Fruit fly (Drosophila melanogaster) whole organism, embryonic: ENCODE measurements around the gene Tengl3.
A peak's percentile ranks its signal among the peaks of the same experiment; 100 is the strongest.

ENCODE experiments used
- Atf6 ChIP-seq: fragments of 200-800 bp; sonication (Bioruptor generic); IDR thresholded peaks from 2 replicates; pipeline ENCODE4 v1.3.6; 2022; ENCODE audit warnings: missing biosample characterization, missing genetic modification characterization
- CG10267 ChIP-seq: fragments of 200-800 bp; sonication (Bioruptor generic); optimal IDR thresholded peaks from 2 replicates; lab custom pipeline; 2018; ENCODE audit warnings: missing biosample characterization, mild to moderate bottlenecking, missing genetic modification characterization, moderate library complexity
- CG10274 ChIP-seq: fragments of 200-800 bp; sonication (Bioruptor generic); optimal IDR thresholded peaks from 3 replicates; lab custom pipeline; 2017; ENCODE audit warnings: missing biosample characterization, mild to moderate bottlenecking, missing genetic modification characterization
- CG10565 ChIP-seq: fragments of 200-800 bp; sonication (Bioruptor generic); optimal IDR thresholded peaks from 3 replicates; lab custom pipeline; 2016; ENCODE audit warnings: missing biosample characterization, mild to moderate bottlenecking, missing genetic modification characterization
- CG10959 ChIP-seq: fragments of 200-800 bp; sonication (Bioruptor generic); IDR thresholded peaks from 2 replicates; pipeline ENCODE4 v1.3.6; 2022; ENCODE audit warnings: missing biosample characterization, missing genetic modification characterization
- CG10979 ChIP-seq: fragments of 200-800 bp; sonication (Bioruptor generic); optimal IDR thresholded peaks from 2 replicates; lab custom pipeline; 2018; ENCODE audit warnings: missing biosample characterization, mild to moderate bottlenecking, missing genetic modification characterization, moderate library complexity
- CG11456 ChIP-seq: fragments of 200-800 bp; sonication (Bioruptor generic); IDR thresholded peaks from 3 replicates; pipeline ENCODE4 v1.3.6; 2022; ENCODE audit warnings: missing biosample characterization, missing genetic modification characterization
- CG12155 ChIP-seq: fragments of 200-800 bp; sonication (Bioruptor generic); optimal IDR thresholded peaks from 3 replicates; lab custom pipeline; 2016; ENCODE audit warnings: missing biosample characterization, missing genetic modification characterization
- CG13123 ChIP-seq: fragments of 200-800 bp; sonication (Bioruptor generic); optimal IDR thresholded peaks from 2 replicates; lab custom pipeline; 2016; ENCODE audit warnings: missing biosample characterization, missing genetic modification characterization
- CG2202 ChIP-seq: fragments of 200-800 bp; sonication (Bioruptor generic); optimal IDR thresholded peaks from 2 replicates; lab custom pipeline; 2018; ENCODE audit warnings: missing biosample characterization, mild to moderate bottlenecking, missing genetic modification characterization
- CG2712 ChIP-seq: fragments of 200-800 bp; optimal IDR thresholded peaks from 3 replicates; lab custom pipeline; 2019; ENCODE audit warnings: missing biosample characterization, mild to moderate bottlenecking, missing genetic modification characterization, moderate library complexity
- CG34376 ChIP-seq: fragments of 200-800 bp; sonication (Bioruptor generic); optimal IDR thresholded peaks from 2 replicates; lab custom pipeline; 2018; ENCODE audit warnings: missing biosample characterization, mild to moderate bottlenecking, missing genetic modification characterization
- CG3995 ChIP-seq: fragments of 200-800 bp; sonication (Bioruptor generic); optimal IDR thresholded peaks from 3 replicates; lab custom pipeline; 2016; ENCODE audit warnings: missing biosample characterization, missing genetic modification characterization
- CG43689 ChIP-seq: fragments of 200-800 bp; sonication (Bioruptor generic); IDR thresholded peaks from 2 replicates; pipeline ENCODE4 v1.3.6; 2022; ENCODE audit warnings: missing biosample characterization, missing genetic modification characterization
- CG7963 ChIP-seq: fragments of 200-800 bp; sonication (Bioruptor generic); IDR thresholded peaks from 3 replicates; pipeline ENCODE4 v1.3.6; 2022; ENCODE audit warnings: missing biosample characterization, missing genetic modification characterization; ENCODE audit not compliant: partially characterized antibody
- CG9797 ChIP-seq: fragments of 200-800 bp; sonication (Bioruptor generic); optimal IDR thresholded peaks from 3 replicates; lab custom pipeline; 2018; ENCODE audit warnings: missing biosample characterization, mild to moderate bottlenecking, missing genetic modification characterization
- CHES-1-like ChIP-seq: fragments of 200-800 bp; sonication (Bioruptor generic); optimal IDR thresholded peaks from 2 replicates; lab custom pipeline; 2016; ENCODE audit warnings: missing biosample characterization, missing genetic modification characterization
- Camta ChIP-seq: fragments of 200-800 bp; sonication (Bioruptor generic); optimal IDR thresholded peaks from 2 replicates; lab custom pipeline; 2016; ENCODE audit warnings: missing biosample characterization, missing genetic modification characterization
- CkIIα-i1 ChIP-seq: fragments of 200-800 bp; sonication (Bioruptor generic); IDR thresholded peaks from 2 replicates; pipeline ENCODE4 v1.3.6; 2022; ENCODE audit warnings: missing biosample characterization, missing genetic modification characterization
- H15 ChIP-seq: fragments of 200-800 bp; sonication (Bioruptor generic); IDR thresholded peaks from 3 replicates; pipeline ENCODE4 v1.3.6; 2022; ENCODE audit warnings: missing biosample characterization, missing genetic modification characterization
- Hr78 ChIP-seq, 2 experiments: fragments of 200-800 bp in 1 of 2; fragments of >200 bp in 1 of 2; sonication (Bioruptor generic) in 1 of 2; optimal IDR thresholded peaks; 2 replicates each; lab custom pipeline; 2017 to 2019; ENCODE audit warnings: missing biosample characterization in 2 of 2, missing genetic modification characterization in 2 of 2, mild to moderate bottlenecking in 1 of 2, moderate library complexity in 1 of 2
- Lpt ChIP-seq: fragments of >200 bp; optimal IDR thresholded peaks from 2 replicates; lab custom pipeline; 2018; ENCODE audit warnings: missing biosample characterization, missing genetic modification characterization
- MBD-R2 ChIP-seq: fragments of 200-800 bp; sonication (Bioruptor generic); IDR thresholded peaks from 2 replicates; pipeline ENCODE4 v1.3.6; 2022; ENCODE audit warnings: missing biosample characterization, missing genetic modification characterization
- Mad ChIP-seq: fragments of 200-800 bp; sonication (Bioruptor generic); optimal IDR thresholded peaks from 2 replicates; lab custom pipeline; 2016; ENCODE audit warnings: missing biosample characterization, missing genetic modification characterization
- Mrtf ChIP-seq: fragments of 200-800 bp; sonication (Bioruptor generic); IDR thresholded peaks from 3 replicates; pipeline ENCODE4 v1.3.6; 2022; ENCODE audit warnings: missing biosample characterization, missing genetic modification characterization
- Nf-YA ChIP-seq: fragments of 200-800 bp; sonication (Bioruptor generic); IDR thresholded peaks from 2 replicates; pipeline ENCODE4 v1.3.6; 2022; ENCODE audit warnings: missing biosample characterization, missing genetic modification characterization
- Opbp ChIP-seq: fragments of 200-800 bp; sonication (Bioruptor generic); IDR thresholded peaks from 3 replicates; pipeline ENCODE4 v1.3.6; 2022; ENCODE audit warnings: missing biosample characterization, missing genetic modification characterization; ENCODE audit not compliant: partially characterized antibody
- Rfx ChIP-seq: fragments of 200-800 bp; sonication (Bioruptor generic); IDR thresholded peaks from 2 replicates; pipeline ENCODE4 v1.3.6; 2022; ENCODE audit warnings: missing biosample characterization, missing genetic modification characterization
- Usf ChIP-seq: fragments of 200-800 bp; sonication (Bioruptor generic); optimal IDR thresholded peaks from 2 replicates; lab custom pipeline; 2017; ENCODE audit warnings: missing genotype, missing biosample characterization, missing genetic modification characterization
- Xbp1 ChIP-seq: fragments of 200-800 bp; sonication (Bioruptor generic); optimal IDR thresholded peaks from 3 replicates; lab custom pipeline; 2016; ENCODE audit warnings: missing biosample characterization, mild to moderate bottlenecking, missing genetic modification characterization
- abd-A ChIP-seq: fragments of 200-800 bp; sonication (Bioruptor generic); optimal IDR thresholded peaks from 3 replicates; lab custom pipeline; 2019; ENCODE audit warnings: missing biosample characterization, mild to moderate bottlenecking, missing genetic modification characterization, moderate library complexity
- bab2 ChIP-seq: fragments of 200-800 bp; sonication (Bioruptor generic); optimal IDR thresholded peaks from 2 replicates; lab custom pipeline; 2016; ENCODE audit warnings: missing biosample characterization, missing genetic modification characterization
- bsh ChIP-seq, 2 experiments: fragments of 200-800 bp; sonication (Bioruptor generic); optimal IDR thresholded peaks; 2 replicates each; lab custom pipeline; 2017 to 2018; ENCODE audit warnings: mild to moderate bottlenecking in 2 of 2, missing biosample characterization in 2 of 2, missing genetic modification characterization in 2 of 2, moderate library complexity in 1 of 2
- chinmo ChIP-seq: fragments of 200-800 bp; sonication (Bioruptor generic); IDR thresholded peaks from 4 replicates; pipeline ENCODE4 v1.3.6; 2022; ENCODE audit warnings: missing biosample characterization, missing genetic modification characterization; ENCODE audit not compliant: partially characterized antibody
- crp ChIP-seq, 2 experiments: fragments of 200-800 bp; sonication (Bioruptor generic); optimal IDR thresholded peaks; 2 replicates in 1 of 2; 3 replicates in 1 of 2; lab custom pipeline; 2017; ENCODE audit warnings: missing biosample characterization in 2 of 2, missing genetic modification characterization in 2 of 2, mild to moderate bottlenecking in 1 of 2, moderate library complexity in 1 of 2
- dmrt99B ChIP-seq: fragments of 200-800 bp; sonication (Bioruptor generic); optimal IDR thresholded peaks from 2 replicates; lab custom pipeline; 2018; ENCODE audit warnings: missing biosample characterization, mild to moderate bottlenecking, missing genetic modification characterization, moderate library complexity
- dysf ChIP-seq: fragments of 200-800 bp; sonication (Bioruptor generic); IDR thresholded peaks from 3 replicates; pipeline ENCODE4 v1.3.6; 2022; ENCODE audit warnings: missing biosample characterization, missing genetic modification characterization
- gfzf ChIP-seq: fragments of 200-800 bp; sonication (Bioruptor generic); optimal IDR thresholded peaks from 2 replicates; lab custom pipeline; 2016; ENCODE audit warnings: missing biosample characterization, mild to moderate bottlenecking, missing genetic modification characterization, moderate library complexity
- hbn ChIP-seq: fragments of 200-800 bp; sonication (Bioruptor generic); IDR thresholded peaks from 2 replicates; pipeline ENCODE4 v1.3.6; 2022; ENCODE audit warnings: missing biosample characterization, missing genetic modification characterization; ENCODE audit not compliant: partially characterized antibody
- insv ChIP-seq, 2 experiments: fragments of 200-800 bp; sonication (Bioruptor generic); optimal IDR thresholded peaks; 3 replicates each; lab custom pipeline; 2016 to 2018; ENCODE audit warnings: missing biosample characterization in 2 of 2, missing genetic modification characterization in 2 of 2
- kah ChIP-seq: fragments of 200-800 bp; sonication (Bioruptor generic); optimal IDR thresholded peaks from 2 replicates; lab custom pipeline; 2018; ENCODE audit warnings: missing biosample characterization, mild to moderate bottlenecking, missing genetic modification characterization
- lbe ChIP-seq: fragments of 200-800 bp; sonication (Bioruptor generic); optimal IDR thresholded peaks from 2 replicates; lab custom pipeline; 2016; ENCODE audit warnings: missing biosample characterization, mild to moderate bottlenecking, missing genetic modification characterization
- luna ChIP-seq: fragments of 200-800 bp; sonication (Bioruptor generic); optimal IDR thresholded peaks from 2 replicates; lab custom pipeline; 2016; ENCODE audit warnings: missing biosample characterization, missing genetic modification characterization
- mirr ChIP-seq: fragments of 200-800 bp; sonication (Bioruptor generic); optimal IDR thresholded peaks from 3 replicates; lab custom pipeline; 2018; ENCODE audit warnings: missing biosample characterization, mild to moderate bottlenecking, missing genetic modification characterization
- nerfin-2 ChIP-seq: fragments of 200-800 bp; sonication (Bioruptor generic); IDR thresholded peaks from 2 replicates; pipeline ENCODE4 v1.3.6; 2022; ENCODE audit warnings: missing biosample characterization, missing genetic modification characterization; ENCODE audit not compliant: partially characterized antibody
- p53 ChIP-seq: fragments of 200-800 bp; sonication (Bioruptor generic); optimal IDR thresholded peaks from 2 replicates; lab custom pipeline; 2016; ENCODE audit warnings: missing biosample characterization, missing genetic modification characterization
- slou ChIP-seq: fragments of 200-800 bp; sonication (Bioruptor generic); optimal IDR thresholded peaks from 3 replicates; lab custom pipeline; 2016; ENCODE audit warnings: missing biosample characterization, missing genetic modification characterization
- usp ChIP-seq: fragments of >200 bp; optimal IDR thresholded peaks from 2 replicates; lab custom pipeline; 2017; ENCODE audit warnings: missing biosample characterization, missing genetic modification characterization
- z ChIP-seq: fragments of 200-800 bp; sonication (Bioruptor generic); IDR thresholded peaks from 3 replicates; pipeline ENCODE4 v1.3.6; 2022; ENCODE audit warnings: missing biosample characterization, missing genetic modification characterization

Tengl3 gene

dm6 chr2L:2220573-2221332 is 17.3 kb downstream of the Tengl3 start, which contains the start of gene papi (continued):
- TF ChIP-seq p53 (no peak), Usf (GFP tag; lab: Kevin White, UChicago) (no peak), bab2 (GFP tag; lab: Kevin White, UChicago) (no peak), hbn (GFP tag; lab: Robert Waterston, UW) (no peak), CG2202 (tag; lab: Kevin White, UChicago) (no peak), dysf (GFP tag; lab: Robert Waterston, UW) (no peak), CG2712 (tag; lab: Kevin White, UChicago) (no peak), mirr (no peak), Mrtf (GFP tag; lab: Robert Waterston, UW) (no peak), z (GFP tag; lab: Robert Waterston, UW) (no peak), Hr78 (GFP tag; optimal IDR thresholded peaks at IDR 0.05; lab: Kevin White, UChicago) (peak in 1 of 2 experiments; percentile 90), CG9797 (GFP tag; lab: Kevin White, UChicago) (peak; percentile 70), lbe (peak; percentile 31), CG11456 (GFP tag; lab: Robert Waterston, UW) (no peak), CHES-1-like (GFP tag; lab: Kevin White, UChicago) (peak; percentile 27), bsh (GFP tag; optimal IDR thresholded peaks at IDR 0.05; lab: Kevin White, UChicago) (no peak), kah (GFP tag; lab: Kevin White, UChicago) (no peak), nerfin-2 (GFP tag; lab: Robert Waterston, UW) (no peak), luna (peak; percentile 22), crp (GFP tag; optimal IDR thresholded peaks at IDR 0.05; lab: Kevin White, UChicago) (peak in 1 of 2 experiments; percentile 14), gfzf (GFP tag; lab: Kevin White, UChicago) (peak; percentile 82), dmrt99B (tag; lab: Kevin White, UChicago) (no peak), Mad (GFP tag; lab: Kevin White, UChicago) (no peak), Nf-YA (GFP tag; lab: Robert Waterston, UW) (no peak), Rfx (peak; percentile 8; the same call in 1 of the 2 replicates), usp (GFP tag; lab: Kevin White, UChicago) (no peak), Lpt (GFP tag; lab: Kevin White, UChicago) (no peak), CG43689 (GFP tag; lab: Robert Waterston, UW) (no peak), CG12155 (GFP tag; lab: Kevin White, UChicago) (no peak), CG10274 (no peak), CkIIα-i1 (GFP tag; lab: Robert Waterston, UW) (no peak), CG10959 (GFP tag; lab: Robert Waterston, UW) (no peak), insv (GFP tag; optimal IDR thresholded peaks at IDR 0.05; lab: Kevin White, UChicago) (peak in 1 of 2 experiments; percentile 92), abd-A (peak; percentile 43), H15 (GFP tag; lab: Robert Waterston, UW) (no peak), CG3995 (GFP tag; lab: Kevin White, UChicago) (no peak), CG10979 (tag; lab: Kevin White, UChicago) (no peak), CG7963 (GFP tag; lab: Robert Waterston, UW) (no peak), chinmo (GFP tag; lab: Robert Waterston, UW) (0 out of 4 replicates have a peak, but pooled peaks have one; percentile 58), Atf6 (no peak), Xbp1 (GFP tag; lab: Kevin White, UChicago) (peak; percentile 9), slou (GFP tag; lab: Kevin White, UChicago) (no peak), Camta (GFP tag; lab: Kevin White, UChicago) (no peak), MBD-R2 (GFP tag; lab: Robert Waterston, UW) (peak; percentile 39), CG13123 (no peak), CG10267 (peak; percentile 91), CG10565 (GFP tag; lab: Kevin White, UChicago) (no peak), CG34376 (GFP tag; lab: Kevin White, UChicago) (peak; percentile 44), Opbp (GFP tag; lab: Robert Waterston, UW) (0 out of 3 replicates have a peak, but pooled peaks have one; percentile 38)
